Fruit fly (Drosophila melanogaster) Kc167 (cell line): ENCODE data around the gene Ms.

Experiments used
- Myc ChIP-seq: fragments of >200 bp; optimal IDR thresholded peaks from 2 replicates; lab custom pipeline; 2017; ENCODE audit warnings: missing external identifiers
- Sin3A ChIP-seq: fragments of >200 bp; optimal IDR thresholded peaks from 2 replicates; lab custom pipeline; 2018; ENCODE audit warnings: missing external identifiers
- h ChIP-seq: fragments of >200 bp; optimal IDR thresholded peaks from 3 replicates; lab custom pipeline; 2018; ENCODE audit warnings: missing external identifiers
- insv ChIP-seq: fragments of >200 bp; optimal IDR thresholded peaks from 3 replicates; lab custom pipeline; 2018; ENCODE audit warnings: missing external identifiers
- psq ChIP-seq: fragments of >200 bp; optimal IDR thresholded peaks from 2 replicates; lab custom pipeline; 2017; ENCODE audit warnings: missing external identifiers
- ttk ChIP-seq: sonication (Bioruptor generic); optimal IDR thresholded peaks from 2 replicates; lab custom pipeline; 2017; ENCODE audit warnings: missing external identifiers

Gene Ms

DNA sequence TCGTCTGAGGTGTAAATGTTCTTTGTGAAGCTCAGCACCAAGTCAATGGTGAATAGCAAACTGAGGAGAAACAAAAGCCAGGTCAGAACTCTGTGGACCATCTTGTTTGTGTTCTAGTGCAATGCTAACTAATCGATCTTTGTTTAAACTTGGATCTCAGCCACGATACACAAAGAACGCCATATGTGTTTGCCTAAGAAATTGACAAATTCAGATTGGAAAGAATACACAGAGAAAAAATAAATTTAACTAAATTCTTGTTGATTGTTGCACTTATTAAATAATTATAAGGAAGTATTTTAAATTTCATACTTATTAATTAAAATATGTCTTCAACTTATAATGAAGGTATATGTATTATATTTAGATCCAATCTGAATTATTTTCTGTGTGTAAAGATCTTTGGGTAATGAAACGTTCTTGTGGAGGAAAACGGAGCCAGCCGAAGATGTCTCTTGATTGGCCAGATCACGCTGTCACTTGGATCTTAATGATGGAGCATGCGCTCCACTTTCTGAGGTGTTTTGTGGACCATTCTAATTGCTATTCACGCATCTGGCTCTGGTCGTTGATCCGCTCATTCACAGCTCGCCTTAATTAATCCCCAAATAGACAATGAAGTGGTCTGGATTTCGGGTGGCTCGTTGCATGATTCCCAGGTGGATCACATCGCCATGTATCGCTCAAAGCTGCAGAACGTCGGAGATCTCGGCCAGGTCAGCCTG is 23.7 kb downstream of the Ms start, which contains the start of the genes CG17784 and CG13613:
Gene CG17784, minus strand, starts transcription at position 101 of the 725 bp plus-strand sequence.
Gene CG13613, plus strand, starts transcription at position 675 of the 725 bp plus-strand sequence.
- no peak for TF ChIP-seq Myc
- TF ChIP-seq ttk (lab: Kevin White, UChicago): no peak
- TF ChIP-seq insv (lab: Kevin White, UChicago): no peak
- TF ChIP-seq Sin3A: no peak
- no peak for TF ChIP-seq psq (lab: Kevin White, UChicago)
- no peak for TF ChIP-seq h (lab: Kevin White, UChicago)

DNA sequence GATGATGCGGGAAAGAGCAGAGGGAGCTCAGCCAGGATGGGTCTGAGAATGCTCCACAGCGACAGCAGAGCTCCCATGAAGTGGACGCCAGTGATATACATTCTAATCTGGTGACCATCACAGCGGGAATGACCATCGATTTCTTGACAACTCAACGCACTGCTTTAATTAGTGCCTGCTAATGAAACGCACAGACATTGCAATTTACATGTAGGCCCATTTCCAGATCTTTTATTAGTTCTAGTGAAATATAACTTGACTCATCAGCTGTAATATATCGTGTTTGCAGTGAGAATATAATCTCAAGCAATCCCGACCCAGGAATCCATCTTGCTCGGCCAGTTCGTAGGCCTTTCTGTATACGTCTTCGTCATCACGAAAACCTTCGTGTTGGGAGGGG is 25.8 kb downstream of the Ms start, which contains the start of gene CG42811:
Gene CG42811, minus strand, starts transcription at position 101 of the 400 bp plus-strand sequence.
- TF ChIP-seq insv (lab: Kevin White, UChicago): no peak
- TF ChIP-seq Sin3A: no peak
- TF ChIP-seq ttk (lab: Kevin White, UChicago): no peak
- TF ChIP-seq Myc: no peak
- no peak for TF ChIP-seq psq (lab: Kevin White, UChicago)
- TF ChIP-seq h (lab: Kevin White, UChicago): no peak

DNA sequence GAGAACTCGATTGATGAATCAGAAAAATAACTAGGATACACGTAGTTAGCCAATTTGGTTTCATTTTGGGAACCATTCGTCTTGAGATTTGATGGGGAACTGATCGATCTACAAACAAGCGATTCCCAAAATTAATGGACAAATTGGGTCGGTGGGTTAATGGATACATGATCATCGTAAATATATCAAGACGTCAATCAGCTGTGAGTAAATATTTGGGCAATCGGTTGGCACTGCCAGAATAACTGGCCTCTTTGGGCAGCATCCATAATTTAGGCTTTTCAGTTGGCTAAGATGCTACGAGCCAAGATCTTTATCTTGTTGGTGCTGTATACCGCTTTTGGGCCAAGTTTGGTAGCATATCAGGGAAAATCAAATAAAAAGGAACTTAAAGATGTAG is 26.7 kb downstream of the Ms start, which contains the start of the genes CG42812 and CG33341:
Gene CG42812, minus strand, starts transcription at position 101 of the 400 bp plus-strand sequence.
Gene CG33341, plus strand, starts transcription at position 295 of the 400 bp plus-strand sequence.
- TF ChIP-seq Sin3A (no peak), insv (lab: Kevin White, UChicago) (no peak), Myc (no peak)

- TF ChIP-seq ttk (lab: Kevin White, UChicago): no peak
- TF ChIP-seq h (lab: Kevin White, UChicago): no peak
- TF ChIP-seq Sin3A: no peak
- no peak for TF ChIP-seq insv (lab: Kevin White, UChicago)
- no peak for TF ChIP-seq psq (lab: Kevin White, UChicago)
- TF ChIP-seq Myc: no peak
Observed at dm6 chr3R:24369268-24369667, 27.9 kb downstream of the Ms start, which contains the start of gene CG13614. Gene CG13614 (plus strand): TSS chr3R:24369568.

dm6 chr3R:24372662-24373061 is 31.3 kb downstream of the Ms start, which contains the start of gene CG17782:
Gene CG17782 (minus strand): TSS chr3R:24372762.
- no peak for TF ChIP-seq h (lab: Kevin White, UChicago)
- no peak for TF ChIP-seq insv (lab: Kevin White, UChicago)
- TF ChIP-seq ttk (lab: Kevin White, UChicago): no peak
- TF ChIP-seq Sin3A: no peak
- no peak for TF ChIP-seq psq (lab: Kevin White, UChicago)
- TF ChIP-seq Myc: no peak

dm6 chr3R:24375561-24375960 is 34.2 kb downstream of the Ms start, which contains the start of gene CG17781:
Gene CG17781 (minus strand): TSS chr3R:24375661.
- TF ChIP-seq h (lab: Kevin White, UChicago): no peak
- no peak for TF ChIP-seq insv (lab: Kevin White, UChicago)
- no peak for TF ChIP-seq psq (lab: Kevin White, UChicago)
- TF ChIP-seq Myc: no peak
- TF ChIP-seq Sin3A: no peak
- TF ChIP-seq ttk (lab: Kevin White, UChicago): no peak

DNA sequence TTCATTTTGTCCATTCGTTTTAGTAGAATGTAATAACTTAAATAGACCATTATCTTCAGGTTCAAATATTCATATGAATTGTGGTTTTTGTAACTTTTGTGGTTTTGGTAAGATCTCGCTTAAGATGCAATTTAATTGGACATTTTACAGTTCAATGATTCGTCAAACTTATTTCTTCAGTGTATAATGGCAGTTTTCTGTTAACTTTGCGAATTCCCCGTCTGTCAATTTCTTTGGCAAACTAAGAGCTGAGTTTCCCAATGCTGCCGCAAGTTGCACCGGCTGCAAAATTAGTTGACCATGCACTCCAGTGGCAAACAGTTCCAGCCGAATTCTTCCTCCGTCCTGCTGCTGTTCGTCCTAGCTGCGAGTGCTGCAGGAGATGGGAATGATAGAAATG is 35.2 kb downstream of the Ms start, which contains the start of gene CG33342:
Gene CG33342, plus strand, starts transcription at position 301 of the 400 bp plus-strand sequence.
- TF ChIP-seq psq (lab: Kevin White, UChicago) (no peak), Sin3A (no peak), h (lab: Kevin White, UChicago) (no peak), Myc (no peak), insv (lab: Kevin White, UChicago) (no peak), ttk (lab: Kevin White, UChicago) (no peak)

dm6 chr3R:24384952-24385351 is 43.6 kb downstream of the Ms start, which contains the start of gene CG17780:
Gene CG17780 (minus strand): TSS chr3R:24385052.
- TF ChIP-seq insv (lab: Kevin White, UChicago): no peak

DNA sequence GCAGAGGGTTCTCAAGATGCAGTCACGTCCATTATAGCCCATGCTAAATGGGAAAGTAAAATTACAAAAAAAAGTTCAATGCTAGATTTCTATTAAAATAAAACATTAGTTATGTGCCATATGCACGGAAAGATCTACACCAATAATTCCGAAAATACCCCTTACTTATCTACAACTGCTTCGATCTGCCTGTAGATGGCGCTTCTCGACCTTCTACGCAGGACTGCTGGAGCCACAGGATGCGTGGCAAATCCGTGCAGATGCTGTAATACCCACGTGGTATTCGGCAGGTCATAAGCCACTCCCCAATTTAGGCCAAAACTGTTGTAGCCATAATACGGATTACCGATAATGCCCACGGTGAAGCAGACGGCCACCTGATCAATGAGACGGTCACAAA is 45.1 kb downstream of the Ms start:
- TF ChIP-seq ttk (lab: Kevin White, UChicago) (no peak), h (lab: Kevin White, UChicago) (no peak), Myc (no peak), psq (lab: Kevin White, UChicago) (no peak), insv (lab: Kevin White, UChicago) (no peak), Sin3A (no peak)

dm6 chr3R:24390239-24390638 is 48.9 kb downstream of the Ms start, which contains the start of the genes CG5768 and CG13615:
Gene CG5768 (minus strand): TSS chr3R:24390339.
Gene CG13615 (plus strand): TSS chr3R:24390518.
- TF ChIP-seq psq (lab: Kevin White, UChicago) (no peak), Sin3A (no peak), ttk (lab: Kevin White, UChicago) (no peak), Myc (no peak)

DNA sequence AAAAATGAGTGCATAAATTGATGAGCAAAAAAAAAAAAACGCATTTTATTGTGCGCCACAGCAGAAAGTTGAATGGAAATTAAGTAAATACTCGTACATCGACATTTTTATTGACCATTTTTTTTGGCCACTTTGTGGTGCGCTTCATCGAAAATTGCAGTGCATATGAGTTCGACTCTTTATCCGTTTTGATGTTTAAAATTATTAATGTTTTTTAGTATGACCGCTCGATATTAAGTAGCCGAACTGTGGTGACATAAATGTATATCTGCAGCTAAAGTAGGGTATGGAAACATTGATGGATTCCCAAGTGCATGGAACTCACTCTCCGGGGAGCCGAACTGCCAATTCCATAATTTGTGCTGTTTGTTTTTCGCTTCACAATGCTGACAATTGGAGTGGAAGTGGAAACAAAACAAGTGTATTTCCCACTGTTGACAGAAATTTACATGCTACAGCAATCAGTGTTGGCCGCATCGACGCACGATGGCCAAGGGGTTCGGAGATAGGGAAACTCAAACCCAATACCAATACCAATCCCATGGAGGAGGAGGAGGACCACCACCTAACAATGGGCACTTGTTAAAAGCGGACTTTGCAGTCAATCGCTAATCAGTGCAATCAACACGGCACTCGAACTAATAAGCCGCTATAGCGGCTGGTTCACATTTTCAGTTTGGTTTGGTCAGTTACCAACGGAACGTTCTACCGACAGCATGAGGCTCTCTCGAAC is 51.0 kb downstream of the Ms start, which contains the start of gene CG13616:
Gene CG13616, plus strand, starts transcription at position 683 of the 733 bp plus-strand sequence.
- no peak for TF ChIP-seq h (lab: Kevin White, UChicago)
- TF ChIP-seq ttk (lab: Kevin White, UChicago): no peak
- no peak for TF ChIP-seq psq (lab: Kevin White, UChicago)
- TF ChIP-seq Sin3A: no peak
- no peak for TF ChIP-seq insv (lab: Kevin White, UChicago)
- TF ChIP-seq Myc: no peak
